Fruit fly (Drosophila melanogaster) whole organism, prepupa: ENCODE data around the gene CG12253.

Source experiments
- CG11294 ChIP-seq: fragments of 200-800 bp; sonication (Bioruptor generic); IDR thresholded peaks from 2 replicates; pipeline ENCODE4 v1.3.6; 2022; ENCODE audit warnings: missing biosample characterization, missing genetic modification characterization
- CG11902 ChIP-seq: fragments of 200-800 bp; sonication (Bioruptor generic); optimal IDR thresholded peaks from 3 replicates; lab custom pipeline; 2016; ENCODE audit warnings: missing biosample characterization, missing genetic modification characterization
- CG15336 ChIP-seq: fragments of 200-800 bp; sonication (Bioruptor generic); IDR thresholded peaks from 2 replicates; pipeline ENCODE4 v1.3.6; 2022; ENCODE audit warnings: missing biosample characterization, missing genetic modification characterization
- CG3032 ChIP-seq: fragments of 200-800 bp; optimal IDR thresholded peaks from 2 replicates; lab custom pipeline; 2019; ENCODE audit warnings: missing biosample characterization, mild to moderate bottlenecking, missing genetic modification characterization, moderate library complexity
- CG34406 ChIP-seq: fragments of 200-800 bp; sonication (Bioruptor generic); optimal IDR thresholded peaks from 3 replicates; lab custom pipeline; 2016; ENCODE audit warnings: missing biosample characterization, missing genetic modification characterization
- CG3919 ChIP-seq: fragments of 200-800 bp; sonication (Bioruptor generic); optimal IDR thresholded peaks from 3 replicates; lab custom pipeline; 2016; ENCODE audit warnings: missing biosample characterization, missing genetic modification characterization
- CG6163 ChIP-seq: fragments of 200-800 bp; sonication (Bioruptor generic); IDR thresholded peaks from 3 replicates; pipeline ENCODE4 v1.3.6; 2022; ENCODE audit warnings: missing biosample characterization, missing genetic modification characterization
- CG8119 ChIP-seq: fragments of 200-800 bp; sonication (Bioruptor generic); IDR thresholded peaks from 3 replicates; pipeline ENCODE4 v1.3.6; 2022; ENCODE audit warnings: missing biosample characterization, missing genetic modification characterization
- CG8319 ChIP-seq: fragments of 200-800 bp; sonication (Bioruptor generic); optimal IDR thresholded peaks from 3 replicates; lab custom pipeline; 2016; ENCODE audit warnings: missing biosample characterization, missing genetic modification characterization
- CG8632 ChIP-seq: fragments of 200-800 bp; sonication (Bioruptor generic); optimal IDR thresholded peaks from 3 replicates; lab custom pipeline; 2016; ENCODE audit warnings: missing biosample characterization, missing genetic modification characterization
- Ets21C ChIP-seq: fragments of 200-800 bp; sonication (Bioruptor generic); optimal IDR thresholded peaks from 3 replicates; lab custom pipeline; 2016; ENCODE audit warnings: missing biosample characterization, missing genetic modification characterization
- Ets96B ChIP-seq: fragments of 200-800 bp; optimal IDR thresholded peaks from 2 replicates; lab custom pipeline; 2019; ENCODE audit warnings: missing biosample characterization, mild to moderate bottlenecking, missing genetic modification characterization, moderate library complexity
- Hr38 ChIP-seq: sonication (Bioruptor generic); optimal IDR thresholded peaks from 2 replicates; lab custom pipeline; 2016; ENCODE audit warnings: missing biosample characterization, missing genetic modification characterization
- Hr39 ChIP-seq: fragments of 200-800 bp; sonication (Bioruptor generic); optimal IDR thresholded peaks from 2 replicates; lab custom pipeline; 2016; ENCODE audit warnings: missing biosample characterization, missing genetic modification characterization
- Met ChIP-seq: fragments of 200-800 bp; sonication (Bioruptor generic); optimal IDR thresholded peaks from 3 replicates; lab custom pipeline; 2016; ENCODE audit warnings: missing biosample characterization, missing genetic modification characterization
- OdsH ChIP-seq: fragments of 200-800 bp; sonication (Bioruptor generic); optimal IDR thresholded peaks from 3 replicates; lab custom pipeline; 2016; ENCODE audit warnings: missing biosample characterization, missing genetic modification characterization
- Smox ChIP-seq: fragments of 200-800 bp; sonication (Bioruptor generic); optimal IDR thresholded peaks from 3 replicates; lab custom pipeline; 2016; ENCODE audit warnings: missing biosample characterization, missing genetic modification characterization
- Sox15 ChIP-seq: fragments of 200-800 bp; sonication (Bioruptor generic); optimal IDR thresholded peaks from 3 replicates; lab custom pipeline; 2016; ENCODE audit warnings: missing biosample characterization, missing genetic modification characterization
- achi ChIP-seq: fragments of 200-800 bp; sonication (Bioruptor generic); optimal IDR thresholded peaks from 3 replicates; lab custom pipeline; 2016; ENCODE audit warnings: missing biosample characterization, missing genetic modification characterization
- acj6 ChIP-seq: fragments of 200-800 bp; sonication (Bioruptor generic); optimal IDR thresholded peaks from 3 replicates; lab custom pipeline; 2016; ENCODE audit warnings: missing biosample characterization, missing genetic modification characterization
- cyc ChIP-seq: fragments of 200-800 bp; sonication (Bioruptor generic); optimal IDR thresholded peaks from 3 replicates; lab custom pipeline; 2016; ENCODE audit warnings: missing biosample characterization, missing genetic modification characterization
- dac ChIP-seq: fragments of 200-800 bp; sonication (Bioruptor generic); optimal IDR thresholded peaks from 2 replicates; lab custom pipeline; 2017; ENCODE audit warnings: missing biosample characterization, mild to moderate bottlenecking, missing genetic modification characterization
- dsx ChIP-seq: fragments of 200-800 bp; optimal IDR thresholded peaks from 3 replicates; lab custom pipeline; 2019; ENCODE audit warnings: missing biosample characterization, mild to moderate bottlenecking, missing genetic modification characterization, moderate library complexity; ENCODE audit not compliant: poor library complexity, severe bottlenecking
- fd59A ChIP-seq: fragments of 200-800 bp; sonication (Bioruptor generic); optimal IDR thresholded peaks from 2 replicates; lab custom pipeline; 2017; ENCODE audit warnings: missing biosample characterization, mild to moderate bottlenecking, missing genetic modification characterization, missing genetic modification reagents
- fkh ChIP-seq: fragments of 200-800 bp; sonication (Bioruptor generic); optimal IDR thresholded peaks from 3 replicates; lab custom pipeline; 2017; ENCODE audit warnings: missing biosample characterization, mild to moderate bottlenecking, missing genetic modification characterization, moderate library complexity
- lz ChIP-seq: fragments of 200-800 bp; sonication (Bioruptor generic); optimal IDR thresholded peaks from 3 replicates; lab custom pipeline; 2016; ENCODE audit warnings: missing biosample characterization, missing genetic modification characterization
- net ChIP-seq: fragments of 200-800 bp; sonication (Bioruptor generic); optimal IDR thresholded peaks from 3 replicates; lab custom pipeline; 2016; ENCODE audit warnings: missing biosample characterization, missing genetic modification characterization
- salr ChIP-seq, 2 experiments: fragments of 200-800 bp; sonication (Bioruptor generic); optimal IDR thresholded peaks; 3 replicates each; lab custom pipeline; 2016 to 2018; ENCODE audit warnings: missing biosample characterization in 2 of 2, missing genetic modification characterization in 2 of 2, mild to moderate bottlenecking in 1 of 2
- svp ChIP-seq: fragments of 200-800 bp; sonication (Bioruptor generic); peaks from one replicate; lab custom pipeline; 2016; ENCODE audit warnings: missing biosample characterization, missing genetic modification characterization
- topi ChIP-seq: fragments of 200-800 bp; sonication (Bioruptor generic); optimal IDR thresholded peaks from 3 replicates; lab custom pipeline; 2016; ENCODE audit warnings: missing biosample characterization, missing genetic modification characterization
- vri ChIP-seq: fragments of 200-800 bp; sonication (Bioruptor generic); optimal IDR thresholded peaks from 3 replicates; lab custom pipeline; 2016; ENCODE audit warnings: missing biosample characterization, mild to moderate bottlenecking, missing genetic modification characterization

Gene CG12253

dm6 chr2L:11037583-11038517, 50.2 kb downstream of the CG12253 start (continued):
- no peak for TF ChIP-seq dac (GFP tag; lab: Kevin White, UChicago)
- peak; percentile 4 for TF ChIP-seq Ets21C (GFP tag; lab: Kevin White, UChicago)
- TF ChIP-seq cyc (GFP tag; lab: Kevin White, UChicago): no peak
- TF ChIP-seq Smox: no peak
- no peak for TF ChIP-seq CG6163 (GFP tag; lab: Robert Waterston, UW)
- TF ChIP-seq Hr39 (GFP tag; lab: Kevin White, UChicago): no peak
- 0 out of 2 replicates have a peak, but pooled peaks have one; percentile 34 for TF ChIP-seq CG15336 (GFP tag; lab: Robert Waterston, UW)
- TF ChIP-seq lz (GFP tag; lab: Kevin White, UChicago): no peak
- peak; percentile 33 for TF ChIP-seq achi
- peak; percentile 28 for TF ChIP-seq Met (GFP tag; lab: Kevin White, UChicago)
- TF ChIP-seq CG8632: peak; percentile 15
- TF ChIP-seq fkh (GFP tag; lab: Kevin White, UChicago): peak; percentile 85
- TF ChIP-seq Sox15: no peak
- peak in 1 of 2 experiments; percentile 18 for TF ChIP-seq salr (GFP tag; optimal IDR thresholded peaks at IDR 0.05; lab: Kevin White, UChicago)
- TF ChIP-seq CG11902 (GFP tag; lab: Kevin White, UChicago): no peak
- no peak for TF ChIP-seq CG3919 (GFP tag; lab: Kevin White, UChicago)
- TF ChIP-seq CG8119 (GFP tag; lab: Robert Waterston, UW): no peak
- TF ChIP-seq CG11294: no peak
- TF ChIP-seq Hr38 (GFP tag; lab: Kevin White, UChicago): no peak
- peak; percentile 28 for TF ChIP-seq OdsH (GFP tag; lab: Kevin White, UChicago)
- no peak for TF ChIP-seq CG8319 (GFP tag; lab: Kevin White, UChicago)
- TF ChIP-seq acj6 (GFP tag; lab: Kevin White, UChicago): peak; percentile 10
- peak; percentile 29 for TF ChIP-seq svp
- peak; percentile 0 for TF ChIP-seq topi
- no peak for TF ChIP-seq CG3032 (tag; lab: Kevin White, UChicago)
- peak; percentile 22 for TF ChIP-seq net (GFP tag; lab: Kevin White, UChicago)
- TF ChIP-seq dsx (GFP tag; lab: Kevin White, UChicago): no peak
- peak; percentile 12 for TF ChIP-seq CG34406
- no peak for TF ChIP-seq fd59A (GFP tag; lab: Kevin White, UChicago)
- TF ChIP-seq Ets96B: no peak
- TF ChIP-seq vri: no peak
